Fruit fly (Drosophila melanogaster) whole organism, embryonic: ENCODE data around the gene CG8119.

Experiments used
- CG8281 ChIP-seq: fragments of 200-800 bp; sonication (Bioruptor generic); optimal IDR thresholded peaks from 2 replicates; lab custom pipeline; 2018; ENCODE audit warnings: missing biosample characterization, mild to moderate bottlenecking, missing genetic modification characterization, moderate library complexity
- CG8388 ChIP-seq: fragments of 200-800 bp; sonication (Bioruptor generic); optimal IDR thresholded peaks from 2 replicates; lab custom pipeline; 2019; ENCODE audit warnings: missing biosample characterization, mild to moderate bottlenecking, missing genetic modification characterization, moderate library complexity
- Hr51 ChIP-seq, 2 experiments: fragments of 200-800 bp; sonication (Bioruptor generic); optimal IDR thresholded peaks; 2 replicates in 1 of 2; 3 replicates in 1 of 2; lab custom pipeline; 2016 to 2018; ENCODE audit warnings: missing biosample characterization in 2 of 2, missing genetic modification characterization in 2 of 2, mild to moderate bottlenecking in 1 of 2, moderate library complexity in 1 of 2
- Hr78 ChIP-seq, 2 experiments: fragments of 200-800 bp in 1 of 2; fragments of >200 bp in 1 of 2; sonication (Bioruptor generic) in 1 of 2; optimal IDR thresholded peaks; 2 replicates each; lab custom pipeline; 2017 to 2019; ENCODE audit warnings: missing biosample characterization in 2 of 2, missing genetic modification characterization in 2 of 2, mild to moderate bottlenecking in 1 of 2, moderate library complexity in 1 of 2
- fd96Cb ChIP-seq: fragments of 200-800 bp; sonication (Bioruptor generic); optimal IDR thresholded peaks from 2 replicates; lab custom pipeline; 2018; ENCODE audit warnings: missing biosample characterization, mild to moderate bottlenecking, missing genetic modification characterization, moderate library complexity
- fru ChIP-seq: fragments of >200 bp; optimal IDR thresholded peaks from 2 replicates; lab custom pipeline; 2017
- jigr1 ChIP-seq: fragments of 200-800 bp; sonication (Bioruptor generic); IDR thresholded peaks from 3 replicates; pipeline ENCODE4 v1.3.6; 2022; ENCODE audit warnings: missing biosample characterization, missing genetic modification characterization
- lola ChIP-seq, 3 experiments: fragments of >200 bp in 2 of 3; fragments of 200-800 bp in 1 of 3; sonication (Bioruptor generic) in 1 of 3; optimal IDR thresholded peaks; 2 replicates each; lab custom pipeline; 2017 to 2019; ENCODE audit warnings: missing biosample characterization in 3 of 3, missing genetic modification characterization in 3 of 3, mild to moderate bottlenecking in 1 of 3, moderate library complexity in 1 of 3
- ttk ChIP-seq: fragments of 200-800 bp; sonication (Bioruptor generic); IDR thresholded peaks from 2 replicates; pipeline ENCODE4 v2.1.2; 2022; ENCODE audit warnings: missing biosample characterization, missing genetic modification characterization

DNA sequence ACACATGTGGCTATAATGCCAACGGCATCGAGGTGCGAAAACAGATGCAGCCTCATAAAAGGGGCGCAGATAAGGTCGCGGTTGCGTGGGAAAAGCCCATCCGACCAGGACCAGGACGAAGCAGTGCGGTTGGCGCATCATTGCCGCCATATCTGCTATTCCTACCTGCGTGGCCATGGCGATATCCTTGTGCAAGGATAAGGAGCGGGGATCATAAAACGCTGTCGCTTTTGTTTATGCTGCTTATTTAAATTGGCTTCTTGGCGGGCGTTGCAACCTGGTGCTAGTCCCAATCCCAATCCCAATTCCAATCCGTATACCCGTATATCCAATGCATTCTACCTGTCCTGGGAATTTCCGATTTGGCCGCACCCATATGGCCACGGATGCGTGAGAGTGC lies 15.6 kb upstream of the CG8119 start:
- TF ChIP-seq Hr51 (GFP tag; optimal IDR thresholded peaks at IDR 0.05; lab: Kevin White, UChicago) (no peak), CG8281 (no peak), Hr78 (GFP tag; optimal IDR thresholded peaks at IDR 0.05; lab: Kevin White, UChicago) (no peak), lola (GFP tag; optimal IDR thresholded peaks at IDR 0.05; lab: Kevin White, UChicago) (no peak), CG8388 (GFP tag; lab: Kevin White, UChicago) (no peak), ttk (GFP tag; lab: Robert Waterston, UW) (no peak), fd96Cb (tag; lab: Kevin White, UChicago) (no peak), jigr1 (no peak), fru (no peak)
